Worm (Caenorhabditis elegans): ENCODE data around the gene F09E5.14.

The F09E5.14 gene

ce11 chrII:5379614-5380077 is 35.0 kb upstream of the F09E5.14 start, which contains the start of gene pkc-3 (continued):
- TF ChIP-seq xbp-1 (tag; optimal IDR thresholded peaks at IDR 0.05) (peak; percentile 30), ceh-63 (GFP tag; optimal IDR thresholded peaks at IDR 0.05) (no peak), sox-4 (tag; optimal IDR thresholded peaks at IDR 0.05) (no peak), nhr-237 (tag; optimal IDR thresholded peaks at IDR 0.05) (no peak), ztf-4 (tag; optimal IDR thresholded peaks at IDR 0.05) (peak; percentile 78), fos-1 (tag; optimal IDR thresholded peaks at IDR 0.05) (peak; percentile 10), unc-98 (GFP tag; IDR thresholded peaks at IDR 0.05) (no peak), unc-62 (GFP tag; optimal IDR thresholded peaks at IDR 0.05) (no peak), lin-13 (GFP tag; optimal IDR thresholded peaks at IDR 0.05) (peak; percentile 40), egl-13 (tag; optimal IDR thresholded peaks at IDR 0.05) (no peak), fkh-10 (GFP tag; optimal IDR thresholded peaks at IDR 0.05) (no peak), ces-1 (GFP tag; optimal IDR thresholded peaks at IDR 0.05) (no peak), nhr-28 (tag; optimal IDR thresholded peaks at IDR 0.05) (no peak), C16A3.4 (tag; optimal IDR thresholded peaks at IDR 0.05) (peak; percentile 60), skn-1 (tag; optimal IDR thresholded peaks at IDR 0.05) (peak; percentile 51), lsy-2 (tag; optimal IDR thresholded peaks at IDR 0.05) (peak; percentile 56 to 58), jun-1 (tag; optimal IDR thresholded peaks at IDR 0.05) (peak; percentile 20), ceh-82 (tag; optimal IDR thresholded peaks at IDR 0.05) (peak in 1 of 3 experiments; percentile 17), nhr-19 (GFP tag; conservative IDR thresholded peaks at IDR 0.05) (peak; percentile 56), fkh-4 (tag; optimal IDR thresholded peaks at IDR 0.05; ENCODE audit: borderline replicate concordance) (no peak), nhr-20 (tag; optimal IDR thresholded peaks at IDR 0.05) (peak; percentile 81), C04F5.9 (tag; optimal IDR thresholded peaks at IDR 0.05) (no peak), blmp-1 (tag; optimal IDR thresholded peaks at IDR 0.05) (peak; percentile 84), fkh-8 (tag; optimal IDR thresholded peaks at IDR 0.05) (no peak), swsn-7 (tag; optimal IDR thresholded peaks at IDR 0.05) (peak; percentile 50), tlp-1 (tag; optimal IDR thresholded peaks at IDR 0.05) (no peak), unc-86 (tag; optimal IDR thresholded peaks at IDR 0.05) (no peak), pag-3 (tag; optimal IDR thresholded peaks at IDR 0.05; ENCODE audit: borderline replicate concordance, insufficient read depth) (no peak), lin-39 (tag; optimal IDR thresholded peaks at IDR 0.05) (no peak), nhr-12 (tag; optimal IDR thresholded peaks at IDR 0.05) (no peak), elt-3 (tag; optimal IDR thresholded peaks at IDR 0.05) (peak in 3 of 6 experiments; percentile 6 to 74 (median 66)), lir-3 (tag; optimal IDR thresholded peaks at IDR 0.05; ENCODE audit: poor library complexity) (peak; percentile 12), ceh-90 (tag; optimal IDR thresholded peaks at IDR 0.05) (no peak), rnt-1 (tag; optimal IDR thresholded peaks at IDR 0.05) (peak; percentile 16), mdl-1 (tag; optimal IDR thresholded peaks at IDR 0.05) (peak in 1 of 2 experiments; percentile 36), mab-9 (GFP tag; IDR thresholded peaks at IDR 0.05) (no peak)

ce11 chrII:5378239-5378521 is 33.5 kb upstream of the F09E5.14 start:
- TF ChIP-seq unc-86 (tag; optimal IDR thresholded peaks at IDR 0.05) = no peak
- TF ChIP-seq alr-1 (tag; optimal IDR thresholded peaks at IDR 0.05; ENCODE audit: borderline replicate concordance) = no peak
- TF ChIP-seq ets-5 (GFP tag; IDR thresholded peaks at IDR 0.05) = no peak
- TF ChIP-seq lin-14 (GFP tag; optimal IDR thresholded peaks at IDR 0.05) = peak; percentile 17
- TF ChIP-seq zag-1 (tag; optimal IDR thresholded peaks at IDR 0.05) = no peak
- no peak for TF ChIP-seq ceh-90 (tag; optimal IDR thresholded peaks at IDR 0.05)
- no peak for TF ChIP-seq efl-3 (GFP tag; optimal IDR thresholded peaks at IDR 0.05)
- TF ChIP-seq dpl-1 (GFP tag; optimal IDR thresholded peaks at IDR 0.05) = peak in 1 of 3 experiments; percentile 16
- no peak for TF ChIP-seq lir-3 (tag; optimal IDR thresholded peaks at IDR 0.05; ENCODE audit: poor library complexity)
- TF ChIP-seq nhr-28 (tag; optimal IDR thresholded peaks at IDR 0.05) = no peak
- no peak for TF ChIP-seq unc-130 (tag; optimal IDR thresholded peaks at IDR 0.05)
- TF ChIP-seq hlh-4 (tag; optimal IDR thresholded peaks at IDR 0.05) = no peak
- no peak for TF ChIP-seq grh-1 (GFP tag; IDR thresholded peaks at IDR 0.05)
- TF ChIP-seq lin-13 (GFP tag; optimal IDR thresholded peaks at IDR 0.05) = no peak
- TF ChIP-seq egl-13 (tag; optimal IDR thresholded peaks at IDR 0.05) = no peak
- TF ChIP-seq blmp-1 (tag; optimal IDR thresholded peaks at IDR 0.05) = no peak
- TF ChIP-seq nhr-84 (tag; optimal IDR thresholded peaks at IDR 0.05) = no peak
- no peak for TF ChIP-seq ceh-8 (GFP tag; optimal IDR thresholded peaks at IDR 0.05)
- TF ChIP-seq nhr-11 (tag; optimal IDR thresholded peaks at IDR 0.05) = no peak
- no peak for TF ChIP-seq pqm-1 (tag; optimal IDR thresholded peaks at IDR 0.05)
- TF ChIP-seq ceh-63 (GFP tag; optimal IDR thresholded peaks at IDR 0.05) = no peak
- no peak for TF ChIP-seq fkh-8 (tag; optimal IDR thresholded peaks at IDR 0.05)
- TF ChIP-seq ceh-82 (tag; optimal IDR thresholded peaks at IDR 0.05) = no peak
- no peak for TF ChIP-seq tbx-2 (tag; optimal IDR thresholded peaks at IDR 0.05)
- no peak for TF ChIP-seq lin-39 (tag; optimal IDR thresholded peaks at IDR 0.05)
- peak; percentile 35 for TF ChIP-seq snu-23 (GFP tag; optimal IDR thresholded peaks at IDR 0.05)
- no peak for TF ChIP-seq unc-62 (GFP tag; optimal IDR thresholded peaks at IDR 0.05)
- TF ChIP-seq mef-2 (tag; optimal IDR thresholded peaks at IDR 0.05) = no peak
